Worm (Caenorhabditis elegans): Measurements from ENCODE around the gene F45E1.4.

F45E1.4 gene

DNA sequence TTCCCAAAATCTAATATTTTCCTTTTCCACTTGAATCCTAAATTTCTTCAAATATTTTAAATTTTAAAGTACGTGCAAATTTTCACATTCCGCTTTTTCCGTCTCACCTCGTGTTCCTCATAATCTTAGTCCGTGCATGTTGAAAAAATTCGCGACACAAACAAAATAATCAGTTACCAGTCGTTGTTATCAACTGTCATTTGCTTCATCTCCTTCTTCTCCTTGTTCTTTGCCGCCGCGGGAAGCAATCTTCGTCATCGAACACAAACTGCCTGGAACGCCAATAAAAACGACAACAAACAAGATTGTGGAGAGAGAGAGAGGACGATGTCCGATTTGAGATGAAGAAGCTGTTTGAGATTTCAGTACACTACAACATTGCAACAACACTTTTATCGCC is 32.0 kb downstream of the F45E1.4 start, which contains the start of gene C34D10.5:
TSS of gene C34D10.5 (plus strand) at position 269 of the 400 bp plus-strand sequence.
- TF ChIP-seq aly-2 (tag; optimal IDR thresholded peaks at IDR 0.05) (no peak), elt-2 (tag; optimal IDR thresholded peaks at IDR 0.05) (peak; percentile 60), nhr-25 (tag; optimal IDR thresholded peaks at IDR 0.05) (no peak), pqm-1 (tag; optimal IDR thresholded peaks at IDR 0.05) (peak; percentile 7), zag-1 (tag; optimal IDR thresholded peaks at IDR 0.05) (no peak), ztf-4 (tag; optimal IDR thresholded peaks at IDR 0.05) (no peak), egl-27 (tag; optimal IDR thresholded peaks at IDR 0.05) (no peak), elt-1 (tag; optimal IDR thresholded peaks at IDR 0.05) (no peak), R02D3.7 (tag; optimal IDR thresholded peaks at IDR 0.05) (no peak), nhr-28 (tag; optimal IDR thresholded peaks at IDR 0.05) (no peak), nhr-23 (tag; optimal IDR thresholded peaks at IDR 0.05) (no peak), ama-1 (optimal IDR thresholded peaks at IDR 0.05) (peak; percentile 48), lin-39 (tag; optimal IDR thresholded peaks at IDR 0.05) (no peak), fkh-2 (tag; optimal IDR thresholded peaks at IDR 0.05) (no peak), ceh-16 (tag; optimal IDR thresholded peaks at IDR 0.05) (no peak), lsy-12 (tag; optimal IDR thresholded peaks at IDR 0.05) (no peak), elt-3 (tag; optimal IDR thresholded peaks at IDR 0.05) (no peak), skn-1 (tag; optimal IDR thresholded peaks at IDR 0.05) (no peak), eor-1 (tag; optimal IDR thresholded peaks at IDR 0.05) (no peak), tbx-2 (tag; optimal IDR thresholded peaks at IDR 0.05) (no peak), sea-2 (GFP tag; optimal IDR thresholded peaks at IDR 0.05) (no peak)

DNA sequence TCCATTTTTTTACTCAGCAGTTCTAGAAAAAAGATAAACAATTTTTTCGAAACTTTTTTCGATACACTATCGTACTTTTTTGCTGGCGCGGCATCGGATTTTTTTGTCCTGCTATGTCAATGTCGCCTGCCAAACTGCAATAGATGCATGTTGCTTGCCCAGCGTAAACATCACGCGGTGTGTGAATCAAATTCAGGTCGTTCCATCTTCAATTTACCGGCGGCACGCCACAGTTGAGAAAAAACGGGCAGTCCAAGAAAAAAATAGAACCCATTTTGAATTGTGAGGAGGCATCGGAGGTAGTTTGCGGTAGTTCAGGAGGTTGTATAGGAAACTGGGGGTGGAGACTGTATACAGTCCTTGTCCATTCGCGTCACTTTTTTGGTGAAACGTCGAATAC is 32.7 kb downstream of the F45E1.4 start:
- TF ChIP-seq egl-5 (tag; optimal IDR thresholded peaks at IDR 0.05) (peak; percentile 7), nhr-11 (tag; optimal IDR thresholded peaks at IDR 0.05) (no peak), R02D3.7 (tag; optimal IDR thresholded peaks at IDR 0.05) (no peak), fkh-2 (tag; optimal IDR thresholded peaks at IDR 0.05) (no peak), elt-3 (tag; optimal IDR thresholded peaks at IDR 0.05) (no peak), lin-39 (tag; optimal IDR thresholded peaks at IDR 0.05) (no peak), ZK546.5 (tag; optimal IDR thresholded peaks at IDR 0.05) (no peak), ztf-4 (tag; optimal IDR thresholded peaks at IDR 0.05) (no peak), ztf-11 (tag; optimal IDR thresholded peaks at IDR 0.05) (no peak), fos-1 (tag; optimal IDR thresholded peaks at IDR 0.05) (no peak), elt-2 (tag; optimal IDR thresholded peaks at IDR 0.05) (peak; percentile 24), nhr-67 (tag; optimal IDR thresholded peaks at IDR 0.05) (no peak), nfya-1 (tag; optimal IDR thresholded peaks at IDR 0.05; ENCODE audit: insufficient read depth) (no peak), ceh-82 (tag; optimal IDR thresholded peaks at IDR 0.05) (no peak), sea-2 (GFP tag; optimal IDR thresholded peaks at IDR 0.05) (no peak), unc-62 (GFP tag; optimal IDR thresholded peaks at IDR 0.05) (no peak), skn-1 (tag; optimal IDR thresholded peaks at IDR 0.05) (no peak), ceh-9 (tag; optimal IDR thresholded peaks at IDR 0.05) (no peak), lin-15B (tag; optimal IDR thresholded peaks at IDR 0.05) (no peak), pqm-1 (tag; optimal IDR thresholded peaks at IDR 0.05) (no peak), daf-12 (tag; optimal IDR thresholded peaks at IDR 0.05) (no peak), elt-1 (tag; optimal IDR thresholded peaks at IDR 0.05) (no peak), lsy-12 (tag; optimal IDR thresholded peaks at IDR 0.05) (no peak), tbx-2 (tag; optimal IDR thresholded peaks at IDR 0.05) (no peak), nhr-28 (tag; optimal IDR thresholded peaks at IDR 0.05) (no peak), unc-39 (tag; optimal IDR thresholded peaks at IDR 0.05) (no peak), nhr-77 (tag; optimal IDR thresholded peaks at IDR 0.05) (no peak), nhr-237 (tag; optimal IDR thresholded peaks at IDR 0.05) (no peak), mdl-1 (tag; optimal IDR thresholded peaks at IDR 0.05) (no peak), ceh-16 (tag; optimal IDR thresholded peaks at IDR 0.05) (no peak), fkh-10 (GFP tag; optimal IDR thresholded peaks at IDR 0.05) (no peak), jun-1 (tag; optimal IDR thresholded peaks at IDR 0.05) (peak; percentile 30), nhr-76 (tag; optimal IDR thresholded peaks at IDR 0.05) (no peak), egl-27 (tag; optimal IDR thresholded peaks at IDR 0.05) (no peak), nhr-25 (tag; optimal IDR thresholded peaks at IDR 0.05) (peak; percentile 31), snpc-4 (tag; optimal IDR thresholded peaks at IDR 0.05) (no peak), aly-2 (tag; optimal IDR thresholded peaks at IDR 0.05) (no peak), nhr-12 (tag; optimal IDR thresholded peaks at IDR 0.05) (no peak), zag-1 (tag; optimal IDR thresholded peaks at IDR 0.05) (no peak), hmg-11 (tag; optimal IDR thresholded peaks at IDR 0.05) (no peak), nhr-23 (tag; optimal IDR thresholded peaks at IDR 0.05) (peak; percentile 7), pha-4 (tag; optimal IDR thresholded peaks at IDR 0.05) (peak; percentile 91), eor-1 (tag; optimal IDR thresholded peaks at IDR 0.05) (no peak), mml-1 (tag; optimal IDR thresholded peaks at IDR 0.05) (no peak), ama-1 (optimal IDR thresholded peaks at IDR 0.05) (peak; percentile 93), nhr-43 (tag; optimal IDR thresholded peaks at IDR 0.05; ENCODE audit: poor library complexity, severe bottlenecking) (no peak), ceh-28 (tag; optimal IDR thresholded peaks at IDR 0.05) (no peak)
